Fruit fly (Drosophila melanogaster): ENCODE data around the gene NimC4.
A peak's percentile ranks its signal among the peaks of the same experiment; 100 is the strongest.

The NimC4 gene

dm6 chr2L:14029235-14029634 lies 18.1 kb upstream of the NimC4 start:
- TF ChIP-seq svp (GFP tag) (peak; percentile 95), Blimp-1 (GFP tag; optimal IDR thresholded peaks at IDR 0.05) (no peak), dsx (GFP tag; optimal IDR thresholded peaks at IDR 0.05; ENCODE audit: poor library complexity, severe bottlenecking) (peak; percentile 67)

dm6 chr2L:14031439-14031838 lies 15.9 kb upstream of the NimC4 start, which contains the start of gene CG18095:
Gene CG18095, minus strand, starts transcription at chr2L:14031539.
- TF ChIP-seq spab (GFP tag; optimal IDR thresholded peaks at IDR 0.05) (no peak), achi (GFP tag; optimal IDR thresholded peaks at IDR 0.05) (no peak)

dm6 chr2L:14038718-14039117 lies 8.7 kb upstream of the NimC4 start:
- no peak for TF ChIP-seq CG8319 (GFP tag; optimal IDR thresholded peaks at IDR 0.05)
- no peak for TF ChIP-seq svp (GFP tag)
- TF ChIP-seq Hr38 (GFP tag; optimal IDR thresholded peaks at IDR 0.05): no peak
- peak; percentile 2 for TF ChIP-seq Eip78C (GFP tag)
- no peak for TF ChIP-seq spab (GFP tag; optimal IDR thresholded peaks at IDR 0.05)
- TF ChIP-seq Eip75B (GFP tag; optimal IDR thresholded peaks at IDR 0.05): no peak

dm6 chr2L:14039936-14040483 lies 7.4 kb upstream of the NimC4 start, which contains the start of gene nAChRalpha5:
Gene nAChRalpha5, plus strand, starts transcription at chr2L:14040170.
- TF ChIP-seq svp (GFP tag): peak; percentile 17
- no peak for TF ChIP-seq CG6792 (GFP tag; optimal IDR thresholded peaks at IDR 0.05)

- TF ChIP-seq Eip93F (GFP tag; optimal IDR thresholded peaks at IDR 0.05) (no peak), salr (GFP tag; optimal IDR thresholded peaks at IDR 0.05) (no peak), achi (GFP tag; optimal IDR thresholded peaks at IDR 0.05) (no peak), CG6792 (GFP tag; optimal IDR thresholded peaks at IDR 0.05) (no peak), Hr4 (GFP tag; optimal IDR thresholded peaks at IDR 0.05) (no peak), CG6276 (GFP tag; optimal IDR thresholded peaks at IDR 0.05) (no peak), CG1621 (tag; optimal IDR thresholded peaks at IDR 0.05) (no peak), fd85E (GFP tag; optimal IDR thresholded peaks at IDR 0.05) (no peak)
Measured at dm6 chr2L:14045562-14046196, 1.7 kb upstream of the NimC4 start.

- no peak for TF ChIP-seq CG11902 (GFP tag; optimal IDR thresholded peaks at IDR 0.05)
- no peak for TF ChIP-seq Sox102F (GFP tag; optimal IDR thresholded peaks at IDR 0.05)
- no peak for TF ChIP-seq Eip93F (GFP tag; optimal IDR thresholded peaks at IDR 0.05)
- no peak for TF ChIP-seq Ets21C (GFP tag; optimal IDR thresholded peaks at IDR 0.05)
- TF ChIP-seq esn (GFP tag; optimal IDR thresholded peaks at IDR 0.05): no peak
- TF ChIP-seq Blimp-1 (GFP tag; optimal IDR thresholded peaks at IDR 0.05): no peak
- TF ChIP-seq CG34406 (GFP tag; optimal IDR thresholded peaks at IDR 0.05): no peak
- no peak for TF ChIP-seq CG11762 (GFP tag; optimal IDR thresholded peaks at IDR 0.05; ENCODE audit: insufficient read depth)
- no peak for TF ChIP-seq Eip78C (GFP tag)
Measured at dm6 chr2L:14049958-14050357, 2.6 kb downstream of the NimC4 start.

dm6 chr2L:14054281-14054680 lies 6.9 kb downstream of the NimC4 start:
- no peak for TF ChIP-seq Ets96B (tag; optimal IDR thresholded peaks at IDR 0.05)
- no peak for TF ChIP-seq fd85E (GFP tag; optimal IDR thresholded peaks at IDR 0.05)
- TF ChIP-seq Blimp-1 (GFP tag; optimal IDR thresholded peaks at IDR 0.05): no peak
- no peak for TF ChIP-seq dac (GFP tag; optimal IDR thresholded peaks at IDR 0.05)
- TF ChIP-seq CG4318 (GFP tag; optimal IDR thresholded peaks at IDR 0.05): no peak
- TF ChIP-seq net (GFP tag; optimal IDR thresholded peaks at IDR 0.05): no peak
- no peak for TF ChIP-seq Eip78C (GFP tag)
- TF ChIP-seq achi (GFP tag; optimal IDR thresholded peaks at IDR 0.05): no peak
- no peak for TF ChIP-seq Eip93F (GFP tag; optimal IDR thresholded peaks at IDR 0.05)
- no peak for TF ChIP-seq CG6163 (GFP tag; IDR thresholded peaks at IDR 0.05)
- TF ChIP-seq lz (GFP tag; optimal IDR thresholded peaks at IDR 0.05): no peak
- TF ChIP-seq CG6854 (GFP tag; optimal IDR thresholded peaks at IDR 0.05): no peak
- TF ChIP-seq Hr39 (GFP tag; optimal IDR thresholded peaks at IDR 0.05): no peak
- TF ChIP-seq topi (GFP tag; optimal IDR thresholded peaks at IDR 0.05): no peak
- no peak for TF ChIP-seq Smox (GFP tag; optimal IDR thresholded peaks at IDR 0.05)
